Fruit fly (Drosophila melanogaster): ENCODE measurements around the gene CG10984.

DNA sequence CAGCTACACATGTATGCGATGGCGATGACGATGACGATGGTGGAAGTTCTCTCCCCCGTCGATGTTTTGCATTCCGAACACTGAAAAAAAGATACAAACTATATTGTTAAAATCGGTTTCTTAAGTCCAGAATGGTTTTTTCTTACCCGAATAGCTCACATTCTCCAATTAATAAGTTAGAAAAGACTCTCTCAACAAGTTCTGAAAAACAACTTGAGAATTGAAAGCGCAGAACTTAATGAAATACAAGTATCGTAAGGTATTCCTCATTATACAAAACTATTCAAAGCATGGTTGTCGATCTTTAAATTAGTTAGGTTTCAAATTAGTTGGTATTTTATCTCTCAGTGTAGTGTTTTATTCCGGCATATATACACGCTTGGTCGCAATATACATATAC is 43.5 kb upstream of the CG10984 start:
- no peak for TF ChIP-seq CG33017 (tag; optimal IDR thresholded peaks at IDR 0.05)
- TF ChIP-seq Hr96 (GFP tag; optimal IDR thresholded peaks at IDR 0.05) = no peak
- no peak for TF ChIP-seq bab1 (GFP tag; optimal IDR thresholded peaks at IDR 0.05)
- no peak for TF ChIP-seq CG1620 (GFP tag; optimal IDR thresholded peaks at IDR 0.05)

Measured in whole organism, adult.